Fruit fly (Drosophila melanogaster) whole organism, embryonic: ENCODE data around the gene Bug22.

Experiments used
- Bteb2 ChIP-seq: fragments of 200-800 bp; sonication (Bioruptor generic); optimal IDR thresholded peaks from 2 replicates; lab custom pipeline; 2016; ENCODE audit warnings: missing biosample characterization, missing genetic modification characterization
- C15 ChIP-seq: fragments of 200-800 bp; sonication (Bioruptor generic); IDR thresholded peaks from 3 replicates; pipeline ENCODE4 v1.3.6; 2022; ENCODE audit warnings: missing biosample characterization, missing genetic modification characterization
- CG10274 ChIP-seq: fragments of 200-800 bp; sonication (Bioruptor generic); optimal IDR thresholded peaks from 3 replicates; lab custom pipeline; 2017; ENCODE audit warnings: missing biosample characterization, mild to moderate bottlenecking, missing genetic modification characterization
- CG10959 ChIP-seq: fragments of 200-800 bp; sonication (Bioruptor generic); IDR thresholded peaks from 2 replicates; pipeline ENCODE4 v1.3.6; 2022; ENCODE audit warnings: missing biosample characterization, missing genetic modification characterization
- CG11456 ChIP-seq: fragments of 200-800 bp; sonication (Bioruptor generic); IDR thresholded peaks from 3 replicates; pipeline ENCODE4 v1.3.6; 2022; ENCODE audit warnings: missing biosample characterization, missing genetic modification characterization
- CG12659 ChIP-seq: fragments of 200-800 bp; sonication (Bioruptor generic); optimal IDR thresholded peaks from 3 replicates; lab custom pipeline; 2017; ENCODE audit warnings: mild to moderate bottlenecking, missing biosample characterization, missing genetic modification reagents, missing genetic modification characterization
- CG14860 ChIP-seq: fragments of 200-800 bp; sonication (Bioruptor generic); IDR thresholded peaks from 3 replicates; pipeline ENCODE4 v1.3.6; 2022; ENCODE audit warnings: missing biosample characterization, missing genetic modification characterization; ENCODE audit not compliant: partially characterized antibody
- CG16813 ChIP-seq: fragments of 200-800 bp; sonication (Bioruptor generic); IDR thresholded peaks from 3 replicates; pipeline ENCODE4 v1.3.6; 2022; ENCODE audit warnings: missing biosample characterization, missing genetic modification characterization; ENCODE audit not compliant: partially characterized antibody
- CG17802 ChIP-seq: fragments of 200-800 bp; sonication (Bioruptor generic); optimal IDR thresholded peaks from 2 replicates; lab custom pipeline; 2018; ENCODE audit warnings: missing biosample characterization, mild to moderate bottlenecking, missing genetic modification characterization, moderate library complexity
- CG17829 ChIP-seq: fragments of 200-800 bp; optimal IDR thresholded peaks from 2 replicates; lab custom pipeline; 2019; ENCODE audit warnings: missing biosample characterization, mild to moderate bottlenecking, missing genetic modification characterization, moderate library complexity
- CG34224 ChIP-seq: fragments of 200-800 bp; sonication (Bioruptor generic); IDR thresholded peaks from 3 replicates; pipeline ENCODE4 v1.3.6; 2022; ENCODE audit warnings: missing biosample characterization, missing genetic modification characterization; ENCODE audit not compliant: partially characterized antibody
- CG7963 ChIP-seq: fragments of 200-800 bp; sonication (Bioruptor generic); IDR thresholded peaks from 3 replicates; pipeline ENCODE4 v1.3.6; 2022; ENCODE audit warnings: missing biosample characterization, missing genetic modification characterization; ENCODE audit not compliant: partially characterized antibody
- CG8944 ChIP-seq: fragments of 200-800 bp; sonication (Bioruptor generic); optimal IDR thresholded peaks from 3 replicates; lab custom pipeline; 2016; ENCODE audit warnings: missing biosample characterization, missing genetic modification characterization
- Dll ChIP-seq: fragments of 200-800 bp; sonication (Bioruptor generic); IDR thresholded peaks from 4 replicates; pipeline ENCODE4 v1.3.6; 2022; ENCODE audit warnings: missing biosample characterization, missing genetic modification characterization; ENCODE audit not compliant: partially characterized antibody
- Doc3 ChIP-seq: fragments of 200-800 bp; sonication (Bioruptor generic); IDR thresholded peaks from 3 replicates; pipeline ENCODE4 v1.3.6; 2022; ENCODE audit warnings: missing biosample characterization, missing genetic modification characterization; ENCODE audit not compliant: partially characterized antibody
- Dref ChIP-seq: fragments of 200-800 bp; sonication (Bioruptor generic); IDR thresholded peaks from 2 replicates; pipeline ENCODE4 v1.3.6; 2022; ENCODE audit warnings: missing biosample characterization, missing genetic modification characterization
- E2f1 ChIP-seq: fragments of 200-800 bp; sonication (Bioruptor generic); IDR thresholded peaks from 2 replicates; pipeline ENCODE4 v1.3.6; 2022; ENCODE audit warnings: missing biosample characterization, missing genetic modification characterization
- E2f2 ChIP-seq: fragments of 200-800 bp; sonication (Bioruptor generic); IDR thresholded peaks from 2 replicates; pipeline ENCODE4 v1.3.6; 2022; ENCODE audit warnings: missing biosample characterization, missing genetic modification characterization
- Gsc ChIP-seq: fragments of 200-800 bp; sonication (Bioruptor generic); IDR thresholded peaks from 2 replicates; pipeline ENCODE4 v1.3.6; 2022; ENCODE audit warnings: missing biosample characterization, missing genetic modification characterization
- HmgZ ChIP-seq: fragments of 200-800 bp; sonication (Bioruptor generic); optimal IDR thresholded peaks from 2 replicates; lab custom pipeline; 2018; ENCODE audit warnings: missing biosample characterization, mild to moderate bottlenecking, missing genetic modification characterization
- Med ChIP-seq: fragments of 200-800 bp; sonication (Bioruptor generic); peaks from one replicate; lab custom pipeline; 2016; ENCODE audit warnings: missing biosample characterization, missing genetic modification characterization, mild to moderate bottlenecking, inconsistent platforms, moderate library complexity
- Nf-YB ChIP-seq: fragments of 200-800 bp; sonication (Bioruptor generic); optimal IDR thresholded peaks from 3 replicates; lab custom pipeline; 2019; ENCODE audit warnings: missing biosample characterization, mild to moderate bottlenecking, missing genetic modification characterization, moderate library complexity
- NfI ChIP-seq: fragments of 200-800 bp; sonication (Bioruptor generic); optimal IDR thresholded peaks from 3 replicates; lab custom pipeline; 2018; ENCODE audit warnings: missing biosample characterization, mild to moderate bottlenecking, missing genetic modification characterization, moderate library complexity
- Scr ChIP-seq: fragments of 200-800 bp; sonication (Bioruptor generic); IDR thresholded peaks from 2 replicates; pipeline ENCODE4 v1.3.6; 2022; ENCODE audit warnings: missing biosample characterization, missing genetic modification characterization; ENCODE audit not compliant: partially characterized antibody
- Stat92E ChIP-seq, 3 experiments: fragments of >200 bp in 2 of 3; fragments of 200-800 bp in 1 of 3; sonication (Bioruptor generic) in 1 of 3; optimal IDR thresholded peaks; 2 replicates each; lab custom pipeline; 2017 to 2019; ENCODE audit warnings: missing biosample characterization in 3 of 3, missing genetic modification characterization in 3 of 3, mild to moderate bottlenecking in 1 of 3, moderate library complexity in 1 of 3
- crp ChIP-seq, 2 experiments: fragments of 200-800 bp; sonication (Bioruptor generic); optimal IDR thresholded peaks; 2 replicates in 1 of 2; 3 replicates in 1 of 2; lab custom pipeline; 2017; ENCODE audit warnings: missing biosample characterization in 2 of 2, missing genetic modification characterization in 2 of 2, mild to moderate bottlenecking in 1 of 2, moderate library complexity in 1 of 2
- danr ChIP-seq: fragments of 200-800 bp; sonication (Bioruptor generic); IDR thresholded peaks from 2 replicates; pipeline ENCODE4 v1.3.6; 2022; ENCODE audit warnings: missing biosample characterization, missing genetic modification characterization
- esg ChIP-seq: fragments of 200-800 bp; sonication (Bioruptor generic); conservative IDR thresholded peaks from 2 replicates; pipeline ENCODE4 v1.3.6; 2022; ENCODE audit warnings: missing biosample characterization, missing genetic modification characterization
- gcm ChIP-seq: fragments of 200-800 bp; sonication (Bioruptor generic); optimal IDR thresholded peaks from 2 replicates; lab custom pipeline; 2019; ENCODE audit warnings: missing biosample characterization, mild to moderate bottlenecking, missing genetic modification characterization, moderate library complexity
- inv ChIP-seq: fragments of 200-800 bp; sonication (Bioruptor generic); IDR thresholded peaks from 2 replicates; pipeline ENCODE4 v1.3.6; 2022; ENCODE audit warnings: missing biosample characterization, missing genetic modification characterization; ENCODE audit not compliant: partially characterized antibody
- lbe ChIP-seq: fragments of 200-800 bp; sonication (Bioruptor generic); optimal IDR thresholded peaks from 2 replicates; lab custom pipeline; 2016; ENCODE audit warnings: missing biosample characterization, mild to moderate bottlenecking, missing genetic modification characterization
- mam ChIP-seq: fragments of 200-800 bp; sonication (Bioruptor generic); optimal IDR thresholded peaks from 3 replicates; lab custom pipeline; 2016; ENCODE audit warnings: missing biosample characterization, missing genetic modification characterization
- mld ChIP-seq: fragments of 200-800 bp; sonication (Bioruptor generic); IDR thresholded peaks from 3 replicates; pipeline ENCODE4 v1.3.6; 2022; ENCODE audit warnings: missing biosample characterization, missing genetic modification characterization; ENCODE audit not compliant: partially characterized antibody
- org-1 ChIP-seq: fragments of 200-800 bp; sonication (Bioruptor generic); optimal IDR thresholded peaks from 2 replicates; lab custom pipeline; 2017; ENCODE audit warnings: missing biosample characterization, missing genetic modification characterization
- phol ChIP-seq: fragments of 200-800 bp; sonication (Bioruptor generic); optimal IDR thresholded peaks from 3 replicates; lab custom pipeline; 2018; ENCODE audit warnings: missing biosample characterization, mild to moderate bottlenecking, missing genetic modification characterization, moderate library complexity
- repo ChIP-seq: fragments of 200-800 bp; sonication (Bioruptor generic); optimal IDR thresholded peaks from 2 replicates; lab custom pipeline; 2016; ENCODE audit warnings: missing biosample characterization, missing genetic modification characterization
- salm ChIP-seq: fragments of 200-800 bp; sonication (Bioruptor generic); optimal IDR thresholded peaks from 2 replicates; lab custom pipeline; 2018; ENCODE audit warnings: missing biosample characterization, mild to moderate bottlenecking, missing genetic modification characterization
- scrt ChIP-seq: fragments of 200-800 bp; sonication (Bioruptor generic); optimal IDR thresholded peaks from 2 replicates; lab custom pipeline; 2018; ENCODE audit warnings: missing biosample characterization, mild to moderate bottlenecking, missing genetic modification characterization, moderate library complexity
- shn ChIP-seq: fragments of 200-800 bp; sonication (Bioruptor generic); optimal IDR thresholded peaks from 3 replicates; lab custom pipeline; 2016; ENCODE audit warnings: missing biosample characterization, missing genetic modification characterization
- sna ChIP-seq: fragments of 200-800 bp; sonication (Bioruptor generic); IDR thresholded peaks from 2 replicates; pipeline ENCODE4 v1.3.6; 2022; ENCODE audit warnings: missing biosample characterization, missing genetic modification characterization; ENCODE audit not compliant: partially characterized antibody
- stwl ChIP-seq: fragments of 200-800 bp; sonication (Bioruptor generic); optimal IDR thresholded peaks from 3 replicates; lab custom pipeline; 2018; ENCODE audit warnings: missing biosample characterization, mild to moderate bottlenecking, missing genetic modification characterization, moderate library complexity
- tio ChIP-seq: fragments of 200-800 bp; sonication (Bioruptor generic); optimal IDR thresholded peaks from 2 replicates; lab custom pipeline; 2017; ENCODE audit warnings: missing biosample characterization, missing genetic modification characterization, inconsistent platforms
- toy ChIP-seq: fragments of 200-800 bp; sonication (Bioruptor generic); IDR thresholded peaks from 2 replicates; pipeline ENCODE4 v1.3.6; 2022; ENCODE audit warnings: missing biosample characterization, missing genetic modification characterization
- vnd ChIP-seq: fragments of 200-800 bp; sonication (Bioruptor generic); IDR thresholded peaks from 3 replicates; pipeline ENCODE4 v1.3.6; 2022; ENCODE audit warnings: missing biosample characterization, missing genetic modification characterization; ENCODE audit not compliant: partially characterized antibody
- vvl ChIP-seq: fragments of 200-800 bp; sonication (Bioruptor generic); IDR thresholded peaks from 2 replicates; pipeline ENCODE4 v1.3.6; 2022; ENCODE audit warnings: missing biosample characterization, missing genetic modification characterization

Bug22 gene

dm6 chr2L:10422643-10423606 is 7.8 kb downstream of the Bug22 start, which contains the start of the genes pie and Wdfy2 (continued):
- no peak for TF ChIP-seq CG11456 (GFP tag; lab: Robert Waterston, UW)
- no peak for TF ChIP-seq CG10959
- TF ChIP-seq crp (GFP tag; optimal IDR thresholded peaks at IDR 0.05; lab: Kevin White, UChicago) = no peak
- no peak for TF ChIP-seq lbe (GFP tag; lab: Kevin White, UChicago)
- TF ChIP-seq, all 482 proteins: peak for 46

- TF ChIP-seq vvl (GFP tag; lab: Robert Waterston, UW) (no peak), CG14860 (GFP tag; lab: Robert Waterston, UW) (peak; percentile 91), salm (tag; lab: Kevin White, UChicago) (no peak), CG10274 (no peak), E2f2 (GFP tag; lab: Robert Waterston, UW) (peak; percentile 90), mld (GFP tag; lab: Robert Waterston, UW) (peak; percentile 94), scrt (peak; percentile 90), CG17802 (tag; lab: Kevin White, UChicago) (no peak), stwl (tag; lab: Kevin White, UChicago) (peak; percentile 75), danr (no peak), org-1 (GFP tag; lab: Kevin White, UChicago) (no peak), NfI (GFP tag; lab: Kevin White, UChicago) (no peak), phol (tag; lab: Kevin White, UChicago) (no peak), C15 (GFP tag; lab: Robert Waterston, UW) (no peak), repo (GFP tag; lab: Kevin White, UChicago) (no peak), Doc3 (GFP tag; lab: Robert Waterston, UW) (peak; percentile 75), vnd (GFP tag; lab: Robert Waterston, UW) (peak; percentile 87), Stat92E (GFP tag; optimal IDR thresholded peaks at IDR 0.05; lab: Kevin White, UChicago) (no peak), CG34224 (GFP tag; lab: Robert Waterston, UW) (peak; percentile 98), CG8944 (no peak), Dref (GFP tag; lab: Robert Waterston, UW) (peak; percentile 95), inv (GFP tag; lab: Robert Waterston, UW) (peak; percentile 89), CG12659 (peak; percentile 7), Gsc (GFP tag; lab: Robert Waterston, UW) (no peak), Nf-YB (GFP tag; lab: Kevin White, UChicago) (no peak), CG17829 (tag; lab: Kevin White, UChicago) (peak; percentile 2), Med (GFP tag; lab: Kevin White, UChicago) (peak; percentile 54), toy (GFP tag; lab: Robert Waterston, UW) (no peak), Scr (GFP tag; lab: Robert Waterston, UW) (peak; percentile 81), CG7963 (peak; percentile 94), sna (GFP tag; lab: Robert Waterston, UW) (peak; percentile 79), HmgZ (tag; lab: Kevin White, UChicago) (no peak), gcm (no peak), tio (no peak), Dll (GFP tag; lab: Robert Waterston, UW) (peak; percentile 85), shn (no peak), esg (no peak), CG16813 (GFP tag; lab: Robert Waterston, UW) (peak; percentile 72; the same call in 2 of the 3 replicates), mam (GFP tag; lab: Kevin White, UChicago) (no peak), E2f1 (GFP tag; lab: Robert Waterston, UW) (no peak), Bteb2 (GFP tag; lab: Kevin White, UChicago) (no peak)
Measured at dm6 chr2L:10418981-10419380, 11.7 kb downstream of the Bug22 start, which contains the start of gene RfC3. RfC3 (plus strand) TSS chr2L:10419190.
